Worm (Caenorhabditis elegans) whole organism, L2 larva: ENCODE results near the gene M163.11.
A peak's percentile ranks its signal among the peaks of the same experiment; 100 is the strongest.

Source experiments
- C34F6.9 ChIP-seq: fragments of 150-350 bp; optimal IDR thresholded peaks from 2 replicates; lab custom pipeline; 2014; ENCODE audit warnings: missing biosample characterization, missing genetic modification characterization
- F13H6.1 ChIP-seq: sonication (generic microtip); optimal IDR thresholded peaks from 2 replicates; lab custom pipeline; 2016; ENCODE audit warnings: missing genetic modification characterization, missing compliant biosample characterization
- Y55F3AM.14 ChIP-seq: fragments of 200-800 bp; sonication (Bioruptor generic); optimal IDR thresholded peaks from 2 replicates; lab custom pipeline; 2018; ENCODE audit warnings: mild to moderate bottlenecking, missing genetic modification characterization, missing compliant biosample characterization
- ceh-16 ChIP-seq: fragments of 150-350 bp; optimal IDR thresholded peaks from 2 replicates; lab custom pipeline; 2014; ENCODE audit warnings: missing biosample characterization, missing genetic modification characterization
- ceh-82 ChIP-seq: fragments of 150-350 bp; optimal IDR thresholded peaks from 2 replicates; lab custom pipeline; 2014; ENCODE audit warnings: missing biosample characterization, missing genetic modification characterization
- crh-2 ChIP-seq: sonication (generic microtip); optimal IDR thresholded peaks from 2 replicates; lab custom pipeline; 2017; ENCODE audit warnings: missing biosample characterization, missing genetic modification characterization
- dmd-4 ChIP-seq: sonication (generic microtip); optimal IDR thresholded peaks from 2 replicates; lab custom pipeline; 2017; ENCODE audit warnings: missing biosample characterization, missing genetic modification characterization
- egl-27 ChIP-seq: sonication (generic microtip); optimal IDR thresholded peaks from 3 replicates; lab custom pipeline; 2017; ENCODE audit warnings: missing biosample characterization, missing genetic modification reagents, missing genetic modification characterization
- fos-1 ChIP-seq: fragments of 150-350 bp; optimal IDR thresholded peaks from 2 replicates; lab custom pipeline; 2014; ENCODE audit warnings: missing biosample characterization, missing genetic modification characterization
- gmeb-1 ChIP-seq: fragments of 150-350 bp; optimal IDR thresholded peaks from 2 replicates; lab custom pipeline; 2014; ENCODE audit warnings: missing biosample characterization, missing genetic modification characterization
- lin-11 ChIP-seq: fragments of 150-350 bp; sonication (generic microtip); optimal IDR thresholded peaks from 2 replicates; lab custom pipeline; 2014; ENCODE audit warnings: missing biosample characterization, missing genetic modification characterization, inconsistent platforms, mixed read lengths
- lin-13 ChIP-seq: fragments of 150-350 bp; optimal IDR thresholded peaks from 2 replicates; lab custom pipeline; 2014; ENCODE audit warnings: missing biosample characterization, missing genetic modification reagents, missing genetic modification characterization
- lin-39 ChIP-seq: fragments of 150-350 bp; optimal IDR thresholded peaks from 2 replicates; lab custom pipeline; 2014; ENCODE audit warnings: missing biosample characterization, missing genetic modification reagents, missing genetic modification characterization
- lsy-2 ChIP-seq, 2 experiments: fragments of 150-350 bp in 1 of 2; sonication (generic microtip) in 1 of 2; optimal IDR thresholded peaks; 2 replicates each; lab custom pipeline; 2014 to 2017; ENCODE audit warnings: missing biosample characterization in 2 of 2, missing genetic modification characterization in 2 of 2
- mab-5 ChIP-seq: fragments of 150-350 bp; optimal IDR thresholded peaks from 2 replicates; lab custom pipeline; 2014; ENCODE audit warnings: missing biosample characterization, missing genetic modification characterization
- mbf-1 ChIP-seq: sonication (generic microtip); optimal IDR thresholded peaks from 2 replicates; lab custom pipeline; 2017; ENCODE audit warnings: missing biosample characterization, missing genetic modification characterization
- nhr-11 ChIP-seq: fragments of 150-350 bp; optimal IDR thresholded peaks from 2 replicates; lab custom pipeline; 2014; ENCODE audit warnings: missing biosample characterization, missing genetic modification characterization
- nhr-12 ChIP-seq: fragments of 150-350 bp; optimal IDR thresholded peaks from 2 replicates; lab custom pipeline; 2014; ENCODE audit warnings: missing biosample characterization, missing genetic modification characterization
- nhr-129 ChIP-seq: fragments of 150-350 bp; optimal IDR thresholded peaks from 2 replicates; lab custom pipeline; 2014; ENCODE audit warnings: missing biosample characterization, missing genetic modification characterization
- nhr-21 ChIP-seq: fragments of 150-350 bp; optimal IDR thresholded peaks from 2 replicates; lab custom pipeline; 2014; ENCODE audit warnings: missing biosample characterization, missing genetic modification characterization
- nhr-23 ChIP-seq: fragments of 150-350 bp; optimal IDR thresholded peaks from 2 replicates; lab custom pipeline; 2014; ENCODE audit warnings: missing biosample characterization, missing genetic modification reagents, missing genetic modification characterization
- skn-1 ChIP-seq: sonication (generic microtip); optimal IDR thresholded peaks from 2 replicates; lab custom pipeline; 2017; ENCODE audit warnings: missing biosample characterization, missing genetic modification characterization
- sma-3 ChIP-seq: sonication (generic microtip); optimal IDR thresholded peaks from 2 replicates; lab custom pipeline; 2016; ENCODE audit warnings: missing genetic modification reagents, missing genetic modification characterization, missing compliant biosample characterization
- sma-9 ChIP-seq, 2 experiments: fragments of 150-350 bp in 1 of 2; sonication (generic microtip) in 1 of 2; optimal IDR thresholded peaks; 2 replicates each; lab custom pipeline; 2014 to 2016; ENCODE audit warnings: missing genetic modification characterization in 2 of 2, mild to moderate bottlenecking in 1 of 2, missing biosample characterization in 1 of 2, missing compliant biosample characterization in 1 of 2, missing genetic modification reagents in 1 of 2, moderate library complexity in 1 of 2
- snpc-4 ChIP-seq: fragments of 150-350 bp; optimal IDR thresholded peaks from 2 replicates; lab custom pipeline; 2014; ENCODE audit warnings: missing biosample characterization, missing genetic modification characterization
- unc-39 ChIP-seq: fragments of 150-350 bp; optimal IDR thresholded peaks from 2 replicates; lab custom pipeline; 2014; ENCODE audit warnings: missing biosample characterization, missing genetic modification characterization
- unc-55 ChIP-seq: fragments of 150-350 bp; sonication (generic microtip); optimal IDR thresholded peaks from 3 replicates; lab custom pipeline; 2014; ENCODE audit warnings: missing biosample characterization, missing genetic modification reagents, missing genetic modification characterization
- unc-62 ChIP-seq: fragments of 150-350 bp; optimal IDR thresholded peaks from 2 replicates; lab custom pipeline; 2014; ENCODE audit warnings: missing biosample characterization, missing genetic modification reagents, missing genetic modification characterization
- ztf-11 ChIP-seq: sonication (generic microtip); optimal IDR thresholded peaks from 2 replicates; lab custom pipeline; 2017; ENCODE audit warnings: missing biosample characterization, missing genetic modification characterization

M163.11 gene

ce11 chrX:14512817-14513216 lies 33.6 kb downstream of the M163.11 start, which contains the start of gene fbxa-141:
Gene fbxa-141, minus strand, starts transcription at chrX:14512917.
- TF ChIP-seq ceh-82 (tag; lab: Kevin White, UChicago) (no peak), snpc-4 (tag; lab: Kevin White, UChicago) (no peak), nhr-129 (tag; lab: Kevin White, UChicago) (no peak), ceh-16 (no peak), dmd-4 (tag; lab: Kevin White, UChicago) (no peak), lin-11 (tag; lab: Kevin White, UChicago) (no peak), F13H6.1 (tag; lab: Kevin White, UChicago) (no peak), unc-62 (GFP tag; lab: Kevin White, UChicago) (no peak), Y55F3AM.14 (GFP tag; lab: Kevin White, UChicago) (no peak), ztf-11 (tag; lab: Kevin White, UChicago) (no peak), sma-3 (GFP tag; lab: Kevin White, UChicago) (no peak), nhr-12 (tag; lab: Kevin White, UChicago) (no peak), lsy-2 (tag; optimal IDR thresholded peaks at IDR 0.05; lab: Kevin White, UChicago) (no peak), mab-5 (tag; lab: Kevin White, UChicago) (no peak), gmeb-1 (tag; lab: Kevin White, UChicago) (no peak), skn-1 (tag; lab: Kevin White, UChicago) (no peak), mbf-1 (tag; lab: Kevin White, UChicago) (no peak)

ce11 chrX:14513462-14513861 lies 34.3 kb downstream of the M163.11 start:
- TF ChIP-seq lin-13 (GFP tag; lab: Kevin White, UChicago) = no peak
- peak; percentile 10 for TF ChIP-seq F13H6.1 (tag; lab: Kevin White, UChicago)
- TF ChIP-seq C34F6.9 = peak; percentile 76
- peak; percentile 34 for TF ChIP-seq nhr-129 (tag; lab: Kevin White, UChicago)
- TF ChIP-seq sma-9 (GFP tag; optimal IDR thresholded peaks at IDR 0.05; lab: Kevin White, UChicago) = peak; percentile 5
- TF ChIP-seq sma-9 (tag; optimal IDR thresholded peaks at IDR 0.05; lab: Kevin White, UChicago) = no peak
- no peak for TF ChIP-seq egl-27 (tag; lab: Kevin White, UChicago)
- TF ChIP-seq crh-2 (tag; lab: Kevin White, UChicago) = peak; percentile 16
- TF ChIP-seq mab-5 (tag; lab: Kevin White, UChicago) = peak; percentile 48
- peak in 1 of 2 experiments; percentile 9 for TF ChIP-seq lsy-2 (tag; optimal IDR thresholded peaks at IDR 0.05; lab: Kevin White, UChicago)
- TF ChIP-seq nhr-23 (tag; lab: Kevin White, UChicago) = no peak
- TF ChIP-seq unc-55 (GFP tag; lab: Kevin White, UChicago) = peak; percentile 62
- TF ChIP-seq nhr-21 (tag; lab: Kevin White, UChicago) = no peak

DNA sequence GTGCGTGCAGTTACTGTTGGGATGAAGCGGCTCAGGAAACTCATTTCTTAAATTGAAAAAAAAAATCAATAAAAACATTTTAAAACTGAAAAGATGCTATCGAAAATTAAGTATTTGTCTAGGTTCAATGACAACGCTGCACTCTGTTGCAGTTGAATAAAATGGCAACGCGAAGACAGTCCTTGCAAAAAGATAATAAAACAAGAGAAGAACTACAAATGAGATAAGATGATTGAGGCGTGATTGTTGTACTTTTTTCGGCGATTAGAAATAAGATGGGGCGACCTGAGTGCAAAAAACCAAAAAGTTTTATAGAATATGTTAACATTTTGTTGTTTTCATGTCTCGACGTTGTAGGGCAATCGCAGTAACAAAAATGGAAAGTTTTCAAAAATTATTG lies 35.9 kb downstream of the M163.11 start, which contains the start of gene gcsh-1:
TSS of gene gcsh-1 (minus strand) at position 46 of the 400 bp plus-strand sequence.
- TF ChIP-seq fos-1 (tag; lab: Kevin White, UChicago) (peak; percentile 64), nhr-129 (tag; lab: Kevin White, UChicago) (no peak), crh-2 (tag; lab: Kevin White, UChicago) (peak; percentile 16), sma-3 (GFP tag; lab: Kevin White, UChicago) (no peak), sma-9 (GFP tag; optimal IDR thresholded peaks at IDR 0.05; lab: Kevin White, UChicago) (peak; percentile 37), sma-9 (tag; optimal IDR thresholded peaks at IDR 0.05; lab: Kevin White, UChicago) (no peak)
- TF ChIP-seq, all 48 proteins: peak for 3

- TF ChIP-seq Y55F3AM.14 (GFP tag; lab: Kevin White, UChicago) (no peak), F13H6.1 (tag; lab: Kevin White, UChicago) (no peak), unc-55 (GFP tag; lab: Kevin White, UChicago) (no peak), sma-3 (GFP tag; lab: Kevin White, UChicago) (no peak)
- TF ChIP-seq, all 48 proteins: peak for 0
These were observed 37.4 kb downstream of the M163.11 start, which contains the start of gene D1025.10 for ce11 chrX:14516560-14516959. Gene D1025.10, plus strand, starts transcription at chrX:14516860.

DNA sequence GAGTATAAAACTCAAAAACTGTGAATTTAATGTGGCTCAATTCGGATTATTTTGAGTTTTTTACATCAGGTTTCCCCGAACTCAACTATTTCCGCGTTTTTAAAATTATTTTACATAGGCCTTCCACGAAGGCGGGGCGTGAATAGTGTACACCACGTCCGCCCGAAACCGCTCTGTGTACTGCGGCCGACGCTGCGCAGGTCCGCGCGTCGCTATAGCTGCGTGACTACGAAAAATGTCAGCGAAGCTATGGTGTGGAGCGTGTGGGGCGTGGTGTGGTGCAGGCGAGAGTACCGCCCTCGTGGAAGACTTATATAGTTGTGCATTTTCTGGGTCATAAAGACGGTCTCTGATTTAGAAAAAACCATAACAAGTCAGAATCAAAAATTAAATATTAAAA lies 38.7 kb downstream of the M163.11 start:
- peak; percentile 45 for TF ChIP-seq snpc-4 (tag; lab: Kevin White, UChicago)
- no peak for TF ChIP-seq nhr-11
- TF ChIP-seq, all 48 proteins: peak for 1

ce11 chrX:14520463-14520862 lies 41.3 kb downstream of the M163.11 start, which contains the start of gene D1025.1:
Gene D1025.1, plus strand, starts transcription at chrX:14520763.
- TF ChIP-seq nhr-11 = no peak
- TF ChIP-seq unc-39 (tag; lab: Kevin White, UChicago) = no peak
- TF ChIP-seq lin-39 (tag; lab: Kevin White, UChicago) = no peak
